Worm (Caenorhabditis elegans): ENCODE results near the gene srh-297.

ce11 chrII:3264704-3265103, 34.4 kb upstream of the srh-297 start:
- TF ChIP-seq ztf-11 (tag; optimal IDR thresholded peaks at IDR 0.05) (no peak), nhr-76 (tag; optimal IDR thresholded peaks at IDR 0.05) (no peak), unc-39 (tag; optimal IDR thresholded peaks at IDR 0.05) (no peak), nhr-12 (tag; optimal IDR thresholded peaks at IDR 0.05) (no peak), nhr-237 (tag; optimal IDR thresholded peaks at IDR 0.05) (no peak), unc-62 (GFP tag; optimal IDR thresholded peaks at IDR 0.05) (no peak), nhr-77 (tag; optimal IDR thresholded peaks at IDR 0.05) (no peak)

Data from whole organism, L3 larva.